Worm (Caenorhabditis elegans) whole organism, young adult: ENCODE measurements around the gene C09G9.3.

ENCODE experiments used
- B0261.1 ChIP-seq: sonication (generic microtip); optimal IDR thresholded peaks from 2 replicates; lab custom pipeline; 2016; ENCODE audit warnings: mild to moderate bottlenecking, missing genetic modification characterization, moderate library complexity, missing compliant biosample characterization
- C06A6.2 ChIP-seq: fragments of 200-800 bp; sonication (Bioruptor generic); conservative IDR thresholded peaks from 2 replicates; pipeline ENCODE4 v1.3.6; 2022; ENCODE audit warnings: missing genetic modification characterization, missing compliant biosample characterization
- C17E4.6 ChIP-seq: fragments of 200-800 bp; sonication (Bioruptor generic); IDR thresholded peaks from 2 replicates; pipeline ENCODE4 v1.3.6; 2022; ENCODE audit warnings: missing genetic modification reagents, missing genetic modification characterization, missing compliant biosample characterization
- F10E7.11 ChIP-seq: sonication (generic microtip); optimal IDR thresholded peaks from 2 replicates; lab custom pipeline; 2017; ENCODE audit warnings: mild to moderate bottlenecking, missing genetic modification characterization, moderate library complexity, missing compliant biosample characterization
- F22D6.2 ChIP-seq: sonication (generic microtip); optimal IDR thresholded peaks from 2 replicates; lab custom pipeline; 2016; ENCODE audit warnings: mild to moderate bottlenecking, missing genetic modification characterization, missing compliant biosample characterization
- F23B12.7 ChIP-seq: sonication (generic microtip); optimal IDR thresholded peaks from 2 replicates; lab custom pipeline; 2017; ENCODE audit warnings: missing genetic modification characterization, mild to moderate bottlenecking, missing compliant biosample characterization, antibody characterized with exemption, moderate library complexity; ENCODE audit not compliant: insufficient read depth
- F39B2.1 ChIP-seq: fragments of 200-800 bp; sonication (Bioruptor generic); IDR thresholded peaks from 2 replicates; pipeline ENCODE4 v1.3.6; 2022; ENCODE audit warnings: missing genetic modification reagents, missing genetic modification characterization, missing compliant biosample characterization
- F49E8.2 ChIP-seq: sonication (generic microtip); optimal IDR thresholded peaks from 3 replicates; lab custom pipeline; 2017; ENCODE audit warnings: missing genetic modification characterization, mild to moderate bottlenecking, missing compliant biosample characterization, antibody characterized with exemption, moderate library complexity; ENCODE audit not compliant: insufficient read depth
- F55B11.4 ChIP-seq: sonication (generic microtip); optimal IDR thresholded peaks from 2 replicates; lab custom pipeline; 2016; ENCODE audit warnings: missing compliant biosample characterization, missing genetic modification characterization, borderline replicate concordance; ENCODE audit not compliant: insufficient read depth
- F57A8.1 ChIP-seq: fragments of 200-800 bp; sonication (Bioruptor generic); optimal IDR thresholded peaks from 2 replicates; lab custom pipeline; 2018; ENCODE audit warnings: mild to moderate bottlenecking, missing genetic modification characterization, moderate library complexity, missing compliant biosample characterization
- F57C9.4 ChIP-seq: sonication (generic microtip); optimal IDR thresholded peaks from 2 replicates; lab custom pipeline; 2017; ENCODE audit warnings: mild to moderate bottlenecking, missing genetic modification characterization, missing compliant biosample characterization
- T07F8.4 ChIP-seq: sonication (generic microtip); optimal IDR thresholded peaks from 2 replicates; lab custom pipeline; 2016; ENCODE audit warnings: mild to moderate bottlenecking, missing genetic modification characterization, moderate library complexity, missing compliant biosample characterization
- T26A5.8 ChIP-seq: sonication (generic microtip); optimal IDR thresholded peaks from 2 replicates; lab custom pipeline; 2016; ENCODE audit warnings: missing genetic modification characterization, missing compliant biosample characterization
- Y53F4B.3 ChIP-seq: fragments of 200-800 bp; sonication (Bioruptor generic); IDR thresholded peaks from 2 replicates; pipeline ENCODE4 v1.3.6; 2022; ENCODE audit warnings: missing genetic modification reagents, missing genetic modification characterization, missing compliant biosample characterization
- Y56A3A.18 ChIP-seq: fragments of 200-800 bp; sonication (Bioruptor generic); IDR thresholded peaks from 2 replicates; pipeline ENCODE4 v1.3.6; 2022; ENCODE audit warnings: missing genetic modification reagents, missing genetic modification characterization, missing compliant biosample characterization
- Y95B8A.8 ChIP-seq: fragments of 200-800 bp; sonication (Bioruptor generic); IDR thresholded peaks from 2 replicates; pipeline ENCODE4 v1.3.6; 2022; ENCODE audit warnings: missing genetic modification reagents, missing genetic modification characterization, missing compliant biosample characterization
- akir-1 ChIP-seq: fragments of 200-800 bp; sonication (Bioruptor generic); optimal IDR thresholded peaks from 2 replicates; lab custom pipeline; 2018; ENCODE audit warnings: mild to moderate bottlenecking, missing genetic modification characterization, moderate library complexity, missing compliant biosample characterization
- atf-7 ChIP-seq: sonication (generic microtip); optimal IDR thresholded peaks from 2 replicates; lab custom pipeline; 2017; ENCODE audit warnings: mild to moderate bottlenecking, missing genetic modification characterization, missing compliant biosample characterization
- athp-1 ChIP-seq: sonication (generic microtip); optimal IDR thresholded peaks from 2 replicates; lab custom pipeline; 2017; ENCODE audit warnings: mild to moderate bottlenecking, missing genetic modification characterization, missing compliant biosample characterization
- attf-5 ChIP-seq: fragments of 200-800 bp; sonication (Bioruptor generic); optimal IDR thresholded peaks from 2 replicates; lab custom pipeline; 2018; ENCODE audit warnings: mild to moderate bottlenecking, missing genetic modification characterization, missing compliant biosample characterization
- attf-6 ChIP-seq: fragments of 200-800 bp; sonication (Bioruptor generic); IDR thresholded peaks from 2 replicates; pipeline ENCODE4 v1.3.6; 2022; ENCODE audit warnings: missing genetic modification reagents, missing genetic modification characterization, missing compliant biosample characterization
- cebp-2 ChIP-seq: fragments of 200-800 bp; sonication (Bioruptor generic); IDR thresholded peaks from 2 replicates; pipeline ENCODE4 v1.3.6; 2022; ENCODE audit warnings: missing genetic modification characterization, missing compliant biosample characterization
- ceh-40 ChIP-seq: fragments of 200-800 bp; sonication (Bioruptor generic); IDR thresholded peaks from 2 replicates; pipeline ENCODE4 v1.3.6; 2022; ENCODE audit warnings: missing genetic modification characterization, missing compliant biosample characterization
- ceh-91 ChIP-seq: fragments of 200-800 bp; sonication (Bioruptor generic); IDR thresholded peaks from 2 replicates; pipeline ENCODE4 v1.3.6; 2022; ENCODE audit warnings: missing genetic modification reagents, missing genetic modification characterization, missing compliant biosample characterization
- chd-7 ChIP-seq: sonication (generic microtip); optimal IDR thresholded peaks from 2 replicates; lab custom pipeline; 2016; ENCODE audit warnings: mild to moderate bottlenecking, missing genetic modification characterization, moderate library complexity, missing compliant biosample characterization
- dpff-1 ChIP-seq: sonication (generic microtip); optimal IDR thresholded peaks from 2 replicates; lab custom pipeline; 2017; ENCODE audit warnings: mild to moderate bottlenecking, missing genetic modification characterization, missing compliant biosample characterization
- dpl-1 ChIP-seq: fragments of 150-350 bp; optimal IDR thresholded peaks from 2 replicates; lab custom pipeline; 2014; ENCODE audit warnings: missing biosample characterization, missing genetic modification reagents, missing genetic modification characterization
- egrh-3 ChIP-seq: fragments of 200-800 bp; sonication (Bioruptor generic); IDR thresholded peaks from 2 replicates; pipeline ENCODE4 v1.3.6; 2022; ENCODE audit warnings: missing genetic modification reagents, missing genetic modification characterization, missing compliant biosample characterization
- ekl-4 ChIP-seq: fragments of 200-800 bp; sonication (Bioruptor generic); IDR thresholded peaks from 2 replicates; pipeline ENCODE4 v1.3.6; 2022; ENCODE audit warnings: missing genetic modification reagents, missing genetic modification characterization, missing compliant biosample characterization
- hmg-20 ChIP-seq: fragments of 200-800 bp; sonication (Bioruptor generic); IDR thresholded peaks from 2 replicates; pipeline ENCODE4 v1.3.6; 2022; ENCODE audit warnings: missing genetic modification reagents, missing genetic modification characterization, missing compliant biosample characterization
- let-607 ChIP-seq, 2 experiments: fragments of 200-800 bp in 1 of 2; sonication (Bioruptor generic) in 1 of 2; sonication (generic microtip) in 1 of 2; optimal IDR thresholded peaks; 2 replicates each; lab custom pipeline; 2016 to 2018; ENCODE audit warnings: mild to moderate bottlenecking in 2 of 2, missing compliant biosample characterization in 2 of 2, missing genetic modification characterization in 2 of 2, moderate library complexity in 2 of 2, missing genotype in 1 of 2
- lir-1 ChIP-seq: fragments of 200-800 bp; sonication (Bioruptor generic); conservative IDR thresholded peaks from 2 replicates; pipeline ENCODE4 v1.3.6; 2022; ENCODE audit warnings: missing genetic modification reagents, missing genetic modification characterization, missing compliant biosample characterization
- madf-3 ChIP-seq: fragments of 200-800 bp; sonication (Bioruptor generic); IDR thresholded peaks from 2 replicates; pipeline ENCODE4 v1.3.6; 2022; ENCODE audit warnings: missing genetic modification reagents, missing genetic modification characterization, missing compliant biosample characterization
- madf-8 ChIP-seq: fragments of 200-800 bp; sonication (Bioruptor generic); conservative IDR thresholded peaks from 2 replicates; pipeline ENCODE4 v1.3.6; 2022; ENCODE audit warnings: missing genetic modification reagents, missing genetic modification characterization, missing compliant biosample characterization
- mel-28 ChIP-seq: sonication (generic microtip); optimal IDR thresholded peaks from 2 replicates; lab custom pipeline; 2016; ENCODE audit warnings: borderline replicate concordance, mild to moderate bottlenecking, missing genetic modification characterization, missing compliant biosample characterization
- mxl-1 ChIP-seq: sonication (generic microtip); optimal IDR thresholded peaks from 2 replicates; lab custom pipeline; 2016; ENCODE audit warnings: missing genetic modification characterization, missing compliant biosample characterization
- nhr-179 ChIP-seq: sonication (generic microtip); optimal IDR thresholded peaks from 2 replicates; lab custom pipeline; 2016; ENCODE audit warnings: mild to moderate bottlenecking, missing genetic modification characterization, missing compliant biosample characterization
- nhr-27 ChIP-seq: fragments of 200-800 bp; sonication (Bioruptor generic); optimal IDR thresholded peaks from 2 replicates; lab custom pipeline; 2018; ENCODE audit warnings: mild to moderate bottlenecking, missing genetic modification characterization, moderate library complexity, missing compliant biosample characterization
- nhr-90 ChIP-seq: sonication (generic microtip); optimal IDR thresholded peaks from 2 replicates; lab custom pipeline; 2016; ENCODE audit warnings: missing genotype, mild to moderate bottlenecking, missing genetic modification characterization, missing compliant biosample characterization
- rcor-1 ChIP-seq: fragments of 200-800 bp; sonication (Bioruptor generic); IDR thresholded peaks from 2 replicates; pipeline ENCODE4 v1.3.6; 2022; ENCODE audit warnings: missing genetic modification reagents, missing genetic modification characterization, missing compliant biosample characterization
- rec-8 ChIP-seq, 2 experiments: sonication (generic microtip); optimal IDR thresholded peaks; 2 replicates each; lab custom pipeline; 2016; ENCODE audit warnings: mild to moderate bottlenecking in 2 of 2, missing genetic modification characterization in 2 of 2, missing genetic modification reagents in 2 of 2, missing genotype in 2 of 2, missing biosample characterization in 1 of 2, missing compliant biosample characterization in 1 of 2, moderate library complexity in 1 of 2
- snpc-1.1 ChIP-seq: sonication (generic microtip); optimal IDR thresholded peaks from 2 replicates; lab custom pipeline; 2017; ENCODE audit warnings: missing genetic modification characterization, mild to moderate bottlenecking, missing compliant biosample characterization, antibody characterized with exemption, moderate library complexity, missing genotype, missing genetic modification reagents; ENCODE audit not compliant: insufficient read depth
- snpc-1.3 ChIP-seq: sonication (generic microtip); optimal IDR thresholded peaks from 2 replicates; lab custom pipeline; 2017; ENCODE audit warnings: missing genetic modification characterization, mild to moderate bottlenecking, missing compliant biosample characterization, antibody characterized with exemption, moderate library complexity, missing genotype, missing genetic modification reagents; ENCODE audit not compliant: insufficient read depth
- snpc-4 ChIP-seq, 5 experiments: fragments of 150-350 bp in 1 of 5; sonication (generic microtip) in 4 of 5; optimal IDR thresholded peaks; 2 replicates each; lab custom pipeline; 2014 to 2018; ENCODE audit warnings: missing genetic modification characterization in 5 of 5, missing biosample characterization in 3 of 5, antibody characterized with exemption in 2 of 5, mild to moderate bottlenecking in 2 of 5, missing compliant biosample characterization in 2 of 5, missing genotype in 2 of 5, moderate library complexity in 2 of 5, missing genetic modification reagents in 1 of 5
- unc-130 ChIP-seq: sonication (generic microtip); optimal IDR thresholded peaks from 2 replicates; lab custom pipeline; 2016; ENCODE audit warnings: missing genetic modification reagents, missing genetic modification characterization, missing compliant biosample characterization
- unc-62 ChIP-seq: fragments of 150-350 bp; optimal IDR thresholded peaks from 2 replicates; lab custom pipeline; 2014; ENCODE audit warnings: missing biosample characterization, missing genetic modification reagents, missing genetic modification characterization
- ztf-3 ChIP-seq: fragments of 200-800 bp; sonication (Bioruptor generic); optimal IDR thresholded peaks from 2 replicates; lab custom pipeline; 2018; ENCODE audit warnings: mild to moderate bottlenecking, missing genetic modification characterization, missing compliant biosample characterization

The C09G9.3 gene

ce11 chrIV:8866092-8866491 lies 6.8 kb downstream of the C09G9.3 start (continued):
- TF ChIP-seq egrh-3 (GFP tag; lab: Robert Waterston, UW): peak; percentile 29; the same call in 1 of the 2 replicates
- no peak for TF ChIP-seq lir-1
- TF ChIP-seq attf-6: no peak
- no peak for TF ChIP-seq dpff-1 (tag; lab: Kevin White, UChicago)
- TF ChIP-seq F49E8.2: no peak
- TF ChIP-seq mxl-1 (tag; lab: Kevin White, UChicago): no peak
- TF ChIP-seq mel-28 (tag; lab: Kevin White, UChicago): no peak
- no peak for TF ChIP-seq unc-62 (GFP tag; lab: Kevin White, UChicago)
- no peak for TF ChIP-seq madf-3 (GFP tag; lab: Robert Waterston, UW)
- TF ChIP-seq B0261.1 (tag; lab: Kevin White, UChicago): no peak
- no peak for TF ChIP-seq C17E4.6 (GFP tag; lab: Robert Waterston, UW)
- TF ChIP-seq rcor-1 (GFP tag; lab: Robert Waterston, UW): no peak
- TF ChIP-seq Y53F4B.3 (GFP tag; lab: Robert Waterston, UW): no peak
- no peak for TF ChIP-seq T07F8.4 (tag; lab: Kevin White, UChicago)
- TF ChIP-seq F57C9.4: no peak
- TF ChIP-seq nhr-179 (tag; lab: Kevin White, UChicago): no peak
- no peak for TF ChIP-seq F57A8.1 (GFP tag; lab: Kevin White, UChicago)
- TF ChIP-seq hmg-20: 0 out of 2 replicates have a peak, but pooled peaks have one; percentile 10
- TF ChIP-seq F55B11.4 (tag; lab: Kevin White, UChicago): no peak
- no peak for TF ChIP-seq F39B2.1 (GFP tag; lab: Robert Waterston, UW)
- no peak for TF ChIP-seq snpc-1.1
- TF ChIP-seq snpc-1.3 (tag; lab: Kevin White, UChicago): peak; percentile 33
- TF ChIP-seq ceh-91 (GFP tag; lab: Robert Waterston, UW): no peak
- TF ChIP-seq nhr-27 (tag; lab: Kevin White, UChicago): no peak
- TF ChIP-seq madf-8 (GFP tag; lab: Robert Waterston, UW): no peak
- no peak for TF ChIP-seq ekl-4 (GFP tag; lab: Robert Waterston, UW)
- no peak for TF ChIP-seq snpc-4 (GFP tag; optimal IDR thresholded peaks at IDR 0.05; lab: Kevin White, UChicago)
- TF ChIP-seq snpc-4 (tag; optimal IDR thresholded peaks at IDR 0.05; lab: Kevin White, UChicago): peak in 2 of 4 experiments; percentile 30 to 41
- TF ChIP-seq chd-7 (tag; lab: Kevin White, UChicago): no peak
- TF ChIP-seq dpl-1 (GFP tag; lab: Kevin White, UChicago): no peak
- no peak for TF ChIP-seq akir-1
- TF ChIP-seq athp-1: peak; percentile 16
- TF ChIP-seq nhr-90 (tag; lab: Kevin White, UChicago): peak; percentile 62
- no peak for TF ChIP-seq unc-130
- no peak for TF ChIP-seq C06A6.2 (GFP tag; lab: Robert Waterston, UW)
- no peak for TF ChIP-seq T26A5.8 (tag; lab: Kevin White, UChicago)
- TF ChIP-seq cebp-2 (GFP tag; lab: Robert Waterston, UW): no peak
- peak; percentile 74 to 90 for TF ChIP-seq let-607 (tag; optimal IDR thresholded peaks at IDR 0.05; lab: Kevin White, UChicago)
- no peak for TF ChIP-seq Y95B8A.8 (GFP tag; lab: Robert Waterston, UW)
- TF ChIP-seq F10E7.11 (tag; lab: Kevin White, UChicago): no peak
- peak; percentile 68 for TF ChIP-seq F23B12.7
- TF ChIP-seq F22D6.2 (tag; lab: Kevin White, UChicago): no peak
- TF ChIP-seq rec-8 (tag; optimal IDR thresholded peaks at IDR 0.05; lab: Kevin White, UChicago): no peak
- peak; percentile 17 for TF ChIP-seq atf-7
- TF ChIP-seq attf-5 (GFP tag; lab: Kevin White, UChicago): peak; percentile 63
- TF ChIP-seq ztf-3 (GFP tag; lab: Kevin White, UChicago): no peak
- peak; percentile 77; the same call in 1 of the 2 replicates for TF ChIP-seq Y56A3A.18 (GFP tag; lab: Robert Waterston, UW)
- TF ChIP-seq ceh-40 (GFP tag; lab: Robert Waterston, UW): no peak
